Fruit fly (Drosophila melanogaster) whole organism, embryonic: ENCODE results near the gene CG11737.
A peak's percentile ranks its signal among the peaks of the same experiment; 100 is the strongest.

Experiments
- Antp ChIP-seq: fragments of 200-800 bp; sonication (Bioruptor generic); optimal IDR thresholded peaks from 3 replicates; lab custom pipeline; 2016; ENCODE audit warnings: missing biosample characterization, missing genetic modification characterization
- CG10543 ChIP-seq: fragments of 200-800 bp; sonication (Bioruptor generic); optimal IDR thresholded peaks from 3 replicates; lab custom pipeline; 2017; ENCODE audit warnings: missing biosample characterization, mild to moderate bottlenecking, missing genetic modification characterization, moderate library complexity
- CG12299 ChIP-seq: fragments of 200-800 bp; sonication (Bioruptor generic); optimal IDR thresholded peaks from 2 replicates; lab custom pipeline; 2018; ENCODE audit warnings: missing biosample characterization, mild to moderate bottlenecking, missing genetic modification characterization
- CG13123 ChIP-seq: fragments of 200-800 bp; sonication (Bioruptor generic); optimal IDR thresholded peaks from 2 replicates; lab custom pipeline; 2016; ENCODE audit warnings: missing biosample characterization, missing genetic modification characterization
- CG13775 ChIP-seq: fragments of 200-800 bp; sonication (Bioruptor generic); optimal IDR thresholded peaks from 3 replicates; lab custom pipeline; 2017; ENCODE audit warnings: missing biosample characterization, mild to moderate bottlenecking, missing genetic modification characterization
- CG14050 ChIP-seq: fragments of 200-800 bp; sonication (Bioruptor generic); IDR thresholded peaks from 3 replicates; pipeline ENCODE4 v1.3.6; 2022; ENCODE audit warnings: missing biosample characterization, missing genetic modification characterization
- CG14965 ChIP-seq: fragments of 200-800 bp; sonication (Bioruptor generic); optimal IDR thresholded peaks from 2 replicates; lab custom pipeline; 2016; ENCODE audit warnings: missing biosample characterization, missing genetic modification characterization, borderline replicate concordance
- CG15011 ChIP-seq: fragments of 200-800 bp; sonication (Bioruptor generic); optimal IDR thresholded peaks from 3 replicates; lab custom pipeline; 2018; ENCODE audit warnings: missing biosample characterization, mild to moderate bottlenecking, missing genetic modification characterization
- CG2712 ChIP-seq: fragments of 200-800 bp; optimal IDR thresholded peaks from 3 replicates; lab custom pipeline; 2019; ENCODE audit warnings: missing biosample characterization, mild to moderate bottlenecking, missing genetic modification characterization, moderate library complexity
- CG2889 ChIP-seq: fragments of 200-800 bp; sonication (Bioruptor generic); IDR thresholded peaks from 3 replicates; pipeline ENCODE4 v1.3.6; 2022; ENCODE audit warnings: missing biosample characterization, missing genetic modification characterization
- CG31365 ChIP-seq: fragments of 200-800 bp; sonication (Bioruptor generic); optimal IDR thresholded peaks from 2 replicates; lab custom pipeline; 2018; ENCODE audit warnings: missing biosample characterization, mild to moderate bottlenecking, missing genetic modification characterization
- CG32772 ChIP-seq: fragments of 200-800 bp; sonication (Bioruptor generic); IDR thresholded peaks from 2 replicates; pipeline ENCODE4 v1.3.6; 2022; ENCODE audit warnings: missing biosample characterization, missing genetic modification characterization
- CG3407 ChIP-seq: fragments of 200-800 bp; sonication (Bioruptor generic); optimal IDR thresholded peaks from 2 replicates; lab custom pipeline; 2018; ENCODE audit warnings: missing biosample characterization, mild to moderate bottlenecking, missing genetic modification characterization
- CG34224 ChIP-seq: fragments of 200-800 bp; sonication (Bioruptor generic); IDR thresholded peaks from 3 replicates; pipeline ENCODE4 v1.3.6; 2022; ENCODE audit warnings: missing biosample characterization, missing genetic modification characterization; ENCODE audit not compliant: partially characterized antibody
- CG34422 ChIP-seq: fragments of 200-800 bp; sonication (Bioruptor generic); IDR thresholded peaks from 3 replicates; pipeline ENCODE4 v1.3.6; 2022; ENCODE audit warnings: missing biosample characterization, missing genetic modification characterization
- CG42726 ChIP-seq: fragments of 200-800 bp; sonication (Bioruptor generic); IDR thresholded peaks from 2 replicates; pipeline ENCODE4 v1.3.6; 2022; ENCODE audit warnings: missing biosample characterization, missing genetic modification characterization; ENCODE audit not compliant: partially characterized antibody
- CG4730 ChIP-seq: fragments of 200-800 bp; sonication (Bioruptor generic); IDR thresholded peaks from 2 replicates; pipeline ENCODE4 v1.3.6; 2022; ENCODE audit warnings: missing biosample characterization, missing genetic modification characterization
- CG9727 ChIP-seq: fragments of 200-800 bp; sonication (Bioruptor generic); optimal IDR thresholded peaks from 3 replicates; lab custom pipeline; 2017; ENCODE audit warnings: missing biosample characterization, mild to moderate bottlenecking, missing genetic modification characterization
- D19A ChIP-seq: fragments of 200-800 bp; optimal IDR thresholded peaks from 3 replicates; lab custom pipeline; 2019; ENCODE audit warnings: missing biosample characterization, mild to moderate bottlenecking, missing genetic modification characterization, moderate library complexity
- Dad ChIP-seq: fragments of 200-800 bp; sonication (Bioruptor generic); optimal IDR thresholded peaks from 3 replicates; lab custom pipeline; 2016; ENCODE audit warnings: missing biosample characterization, missing genetic modification characterization
- Dfd ChIP-seq, 2 experiments: fragments of >200 bp; optimal IDR thresholded peaks; 2 replicates each; lab custom pipeline; 2017; ENCODE audit warnings: missing biosample characterization in 2 of 2, missing genetic modification characterization in 2 of 2
- Drgx ChIP-seq: fragments of 200-800 bp; sonication (Bioruptor generic); IDR thresholded peaks from 2 replicates; pipeline ENCODE4 v1.3.6; 2022; ENCODE audit warnings: missing biosample characterization, missing genetic modification characterization
- Fer2 ChIP-seq: fragments of 200-800 bp; sonication (Bioruptor generic); optimal IDR thresholded peaks from 2 replicates; lab custom pipeline; 2018; ENCODE audit warnings: missing biosample characterization, mild to moderate bottlenecking, missing genetic modification characterization, moderate library complexity
- GATAe ChIP-seq: fragments of 200-800 bp; sonication (Bioruptor generic); conservative IDR thresholded peaks from 2 replicates; pipeline ENCODE4 v1.3.6; 2022; ENCODE audit warnings: missing biosample characterization, missing genetic modification characterization
- Hmr ChIP-seq: fragments of 200-800 bp; sonication (Bioruptor generic); optimal IDR thresholded peaks from 3 replicates; lab custom pipeline; 2017; ENCODE audit warnings: mild to moderate bottlenecking, missing biosample characterization, missing genetic modification reagents, missing genetic modification characterization
- Hr39 ChIP-seq: fragments of >200 bp; optimal IDR thresholded peaks from 2 replicates; lab custom pipeline; 2017
- Mrtf ChIP-seq: fragments of 200-800 bp; sonication (Bioruptor generic); IDR thresholded peaks from 3 replicates; pipeline ENCODE4 v1.3.6; 2022; ENCODE audit warnings: missing biosample characterization, missing genetic modification characterization
- NC2α ChIP-seq: fragments of 200-800 bp; sonication (Bioruptor generic); optimal IDR thresholded peaks from 2 replicates; lab custom pipeline; 2016; ENCODE audit warnings: missing biosample characterization, missing genetic modification characterization
- Opbp ChIP-seq: fragments of 200-800 bp; sonication (Bioruptor generic); IDR thresholded peaks from 3 replicates; pipeline ENCODE4 v1.3.6; 2022; ENCODE audit warnings: missing biosample characterization, missing genetic modification characterization; ENCODE audit not compliant: partially characterized antibody
- Optix ChIP-seq: fragments of 200-800 bp; sonication (Bioruptor generic); IDR thresholded peaks from 3 replicates; pipeline ENCODE4 v1.3.6; 2022; ENCODE audit warnings: missing biosample characterization, missing genetic modification characterization
- Pdp1 ChIP-seq, 2 experiments: fragments of 200-800 bp; sonication (Bioruptor generic); optimal IDR thresholded peaks; 3 replicates each; lab custom pipeline; 2016; ENCODE audit warnings: missing biosample characterization in 2 of 2, missing genetic modification characterization in 2 of 2, mild to moderate bottlenecking in 1 of 2, moderate library complexity in 1 of 2
- Sox102F ChIP-seq: fragments of 200-800 bp; sonication (Bioruptor generic); optimal IDR thresholded peaks from 2 replicates; lab custom pipeline; 2018; ENCODE audit warnings: missing biosample characterization, mild to moderate bottlenecking, missing genetic modification characterization, moderate library complexity
- ac ChIP-seq: fragments of 200-800 bp; sonication (Bioruptor generic); optimal IDR thresholded peaks from 3 replicates; lab custom pipeline; 2017; ENCODE audit warnings: missing biosample characterization, mild to moderate bottlenecking, missing genetic modification characterization
- bowl ChIP-seq: fragments of 200-800 bp; sonication (Bioruptor generic); IDR thresholded peaks from 2 replicates; pipeline ENCODE4 v1.3.6; 2022; ENCODE audit warnings: missing biosample characterization, missing genetic modification characterization
- bsh ChIP-seq, 2 experiments: fragments of 200-800 bp; sonication (Bioruptor generic); optimal IDR thresholded peaks; 2 replicates each; lab custom pipeline; 2017 to 2018; ENCODE audit warnings: mild to moderate bottlenecking in 2 of 2, missing biosample characterization in 2 of 2, missing genetic modification characterization in 2 of 2, moderate library complexity in 1 of 2
- cato ChIP-seq: fragments of 200-800 bp; sonication (Bioruptor generic); optimal IDR thresholded peaks from 2 replicates; lab custom pipeline; 2016; ENCODE audit warnings: missing biosample characterization, missing genetic modification characterization, borderline replicate concordance
- chif ChIP-seq, 2 experiments: fragments of 200-800 bp; sonication (Bioruptor generic); optimal IDR thresholded peaks; 3 replicates each; lab custom pipeline; 2016; ENCODE audit warnings: missing biosample characterization in 2 of 2, missing genetic modification characterization in 2 of 2
- ci ChIP-seq: fragments of 200-800 bp; sonication (Bioruptor generic); IDR thresholded peaks from 3 replicates; pipeline ENCODE4 v1.3.6; 2022; ENCODE audit warnings: missing biosample characterization, missing genetic modification characterization
- croc ChIP-seq: fragments of 200-800 bp; sonication (Bioruptor generic); conservative IDR thresholded peaks from 3 replicates; pipeline ENCODE4 v1.3.6; 2022; ENCODE audit warnings: missing biosample characterization, missing genetic modification characterization
- dpn ChIP-seq, 2 experiments: fragments of 200-800 bp; sonication (Bioruptor generic); optimal IDR thresholded peaks; 3 replicates each; lab custom pipeline; 2016; ENCODE audit warnings: missing biosample characterization in 2 of 2, missing genetic modification characterization in 2 of 2
- gce ChIP-seq: fragments of 200-800 bp; sonication (Bioruptor generic); IDR thresholded peaks from 3 replicates; pipeline ENCODE4 v1.3.6; 2022; ENCODE audit warnings: missing biosample characterization, missing genetic modification characterization
- gfzf ChIP-seq: fragments of 200-800 bp; sonication (Bioruptor generic); optimal IDR thresholded peaks from 2 replicates; lab custom pipeline; 2016; ENCODE audit warnings: missing biosample characterization, mild to moderate bottlenecking, missing genetic modification characterization, moderate library complexity
- grn ChIP-seq: fragments of 200-800 bp; sonication (Bioruptor generic); optimal IDR thresholded peaks from 3 replicates; lab custom pipeline; 2017; ENCODE audit warnings: missing biosample characterization, missing genetic modification characterization
- hkb ChIP-seq, 2 experiments: fragments of 200-800 bp in 1 of 2; fragments of >200 bp in 1 of 2; sonication (Bioruptor generic) in 1 of 2; IDR thresholded peaks in 1 of 2; optimal IDR thresholded peaks in 1 of 2; 2 replicates each; pipeline versions ENCODE4 v1.3.6 to Lab custom; 2017 to 2022; ENCODE audit warnings: missing biosample characterization in 1 of 2, missing genetic modification characterization in 1 of 2
- nerfin-1 ChIP-seq: fragments of 200-800 bp; sonication (Bioruptor generic); optimal IDR thresholded peaks from 3 replicates; lab custom pipeline; 2019; ENCODE audit warnings: missing biosample characterization, mild to moderate bottlenecking, missing genetic modification characterization, moderate library complexity
- onecut ChIP-seq: fragments of 200-800 bp; sonication (Bioruptor generic); IDR thresholded peaks from 2 replicates; pipeline ENCODE4 v1.3.6; 2022; ENCODE audit warnings: missing biosample characterization, missing genetic modification characterization
- run ChIP-seq: fragments of 200-800 bp; sonication (Bioruptor generic); optimal IDR thresholded peaks from 3 replicates; lab custom pipeline; 2018; ENCODE audit warnings: missing biosample characterization, mild to moderate bottlenecking, missing genetic modification characterization
- sd ChIP-seq: fragments of 200-800 bp; sonication (Bioruptor generic); optimal IDR thresholded peaks from 3 replicates; lab custom pipeline; 2018; ENCODE audit warnings: missing biosample characterization, mild to moderate bottlenecking, missing genetic modification characterization, moderate library complexity
- sna ChIP-seq: fragments of 200-800 bp; sonication (Bioruptor generic); IDR thresholded peaks from 2 replicates; pipeline ENCODE4 v1.3.6; 2022; ENCODE audit warnings: missing biosample characterization, missing genetic modification characterization; ENCODE audit not compliant: partially characterized antibody
- vfl ChIP-seq: fragments of 200-800 bp; sonication (Bioruptor generic); optimal IDR thresholded peaks from 2 replicates; lab custom pipeline; 2016; ENCODE audit warnings: missing biosample characterization, missing genetic modification characterization

CG11737 gene

DNA sequence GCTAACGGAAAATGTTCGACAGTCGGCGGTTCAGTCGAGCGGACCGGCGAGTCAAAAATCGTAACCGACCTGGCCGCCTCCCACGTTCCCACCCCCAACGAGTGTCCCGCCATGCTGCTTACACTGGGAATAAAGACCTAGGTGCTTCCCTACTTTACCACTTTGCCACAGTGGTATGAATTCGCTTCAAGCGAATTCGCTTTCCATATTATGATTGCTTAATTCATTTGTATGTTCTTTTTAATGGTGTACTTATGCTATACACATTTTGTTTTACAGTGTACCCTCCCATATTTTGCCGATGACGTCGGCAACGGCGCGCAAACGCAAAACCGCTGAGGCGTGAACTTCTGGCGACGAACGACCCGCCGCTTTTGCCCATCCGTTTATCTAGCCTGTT, 34.8 kb upstream of the CG11737 start (continued):
- TF ChIP-seq sd (tag; lab: Kevin White, UChicago) = peak; percentile 62
- TF ChIP-seq NC2α (GFP tag; lab: Kevin White, UChicago) = no peak
- TF ChIP-seq CG4730 (GFP tag; lab: Robert Waterston, UW) = peak; percentile 63; the same call in 1 of the 2 replicates
- no peak for TF ChIP-seq CG13123 (GFP tag; lab: Kevin White, UChicago)
- TF ChIP-seq D19A (tag; lab: Kevin White, UChicago) = peak; percentile 69
- peak; percentile 50; the same call in 1 of the 2 replicates for TF ChIP-seq bowl (GFP tag; lab: Robert Waterston, UW)
- TF ChIP-seq CG34422 (GFP tag; lab: Robert Waterston, UW) = peak; percentile 76; the same call in 2 of the 3 replicates
- no peak for TF ChIP-seq CG34224 (GFP tag; lab: Robert Waterston, UW)
- TF ChIP-seq Pdp1 (GFP tag; optimal IDR thresholded peaks at IDR 0.05; lab: Kevin White, UChicago) = peak in 1 of 2 experiments; percentile 60
- peak; percentile 53 for TF ChIP-seq CG9727
- no peak for TF ChIP-seq CG15011
- TF ChIP-seq Opbp (GFP tag; lab: Robert Waterston, UW) = no peak
- peak in 1 of 2 experiments; percentile 59 for TF ChIP-seq dpn (GFP tag; optimal IDR thresholded peaks at IDR 0.05; lab: Kevin White, UChicago)
- TF ChIP-seq run (tag; lab: Kevin White, UChicago) = no peak
- TF ChIP-seq GATAe (GFP tag; lab: Robert Waterston, UW) = no peak
- TF ChIP-seq nerfin-1 = no peak
- peak; percentile 19 for TF ChIP-seq Fer2
- TF ChIP-seq croc = peak; percentile 54; the same call in 2 of the 3 replicates
- TF ChIP-seq gce (GFP tag; lab: Robert Waterston, UW) = peak; percentile 55; the same call in 1 of the 3 replicates
- TF ChIP-seq Antp (GFP tag; lab: Kevin White, UChicago) = peak; percentile 76
- no peak for TF ChIP-seq ac (GFP tag; lab: Kevin White, UChicago)
- TF ChIP-seq vfl (GFP tag; lab: Kevin White, UChicago) = no peak
- peak; percentile 30 to 65 for TF ChIP-seq chif (GFP tag; optimal IDR thresholded peaks at IDR 0.05; lab: Kevin White, UChicago)
- peak; percentile 59; the same call in 2 of the 3 replicates for TF ChIP-seq CG14050 (GFP tag; lab: Robert Waterston, UW)
- TF ChIP-seq CG31365 (tag; lab: Kevin White, UChicago) = peak; percentile 18
- TF ChIP-seq gfzf (GFP tag; lab: Kevin White, UChicago) = no peak
- no peak for TF ChIP-seq grn (GFP tag; lab: Kevin White, UChicago)
- no peak for TF ChIP-seq CG14965 (GFP tag; lab: Kevin White, UChicago)
- TF ChIP-seq Sox102F (GFP tag; lab: Kevin White, UChicago) = peak; percentile 69
- peak; percentile 4 for TF ChIP-seq CG12299
- peak; percentile 64; the same call in 2 of the 3 replicates for TF ChIP-seq Optix (GFP tag; lab: Robert Waterston, UW)
- TF ChIP-seq Hr39 = no peak
- peak in 1 of 2 experiments; percentile 73 for TF ChIP-seq bsh (GFP tag; optimal IDR thresholded peaks at IDR 0.05; lab: Kevin White, UChicago)
- TF ChIP-seq CG2712 (tag; lab: Kevin White, UChicago) = no peak
- peak; percentile 8 for TF ChIP-seq cato (GFP tag; lab: Kevin White, UChicago)
- TF ChIP-seq CG2889 (GFP tag; lab: Robert Waterston, UW) = peak; percentile 56; the same call in 1 of the 3 replicates
- TF ChIP-seq CG13775 (GFP tag; lab: Kevin White, UChicago) = peak; percentile 34
- peak; percentile 88 for TF ChIP-seq ci (GFP tag; lab: Robert Waterston, UW)
- peak; percentile 55 for TF ChIP-seq CG3407 (GFP tag; lab: Kevin White, UChicago)
- TF ChIP-seq Dfd (GFP tag; optimal IDR thresholded peaks at IDR 0.05; lab: Kevin White, UChicago) = no peak
- no peak for TF ChIP-seq sna
- peak; percentile 61 for TF ChIP-seq CG32772 (GFP tag; lab: Robert Waterston, UW)
- TF ChIP-seq Dad (GFP tag; lab: Kevin White, UChicago) = peak; percentile 54
- peak; percentile 79 for TF ChIP-seq onecut
- TF ChIP-seq hkb (optimal IDR thresholded peaks at IDR 0.05; lab: Kevin White, UChicago) = no peak
- TF ChIP-seq hkb (GFP tag; IDR thresholded peaks at IDR 0.05; lab: Robert Waterston, UW) = peak; percentile 87
- peak; percentile 58; the same call in 1 of the 3 replicates for TF ChIP-seq Mrtf (GFP tag; lab: Robert Waterston, UW)
- TF ChIP-seq Hmr (GFP tag; lab: Kevin White, UChicago) = peak; percentile 73
- peak; percentile 49 for TF ChIP-seq Drgx (GFP tag; lab: Robert Waterston, UW)
- TF ChIP-seq CG42726 (GFP tag; lab: Robert Waterston, UW) = no peak
- peak; percentile 38 for TF ChIP-seq CG10543
